Fruit fly (Drosophila melanogaster): ENCODE measurements around the gene Ids.
A peak's percentile ranks its signal among the peaks of the same experiment; 100 is the strongest.

dm6 chr3L:3390525-3390924 lies 12.5 kb downstream of the Ids start:
- no peak for TF ChIP-seq Myc (optimal IDR thresholded peaks at IDR 0.05)
- TF ChIP-seq rgr (GFP tag; optimal IDR thresholded peaks at IDR 0.05), result no peak
- no peak for TF ChIP-seq OdsH (GFP tag; optimal IDR thresholded peaks at IDR 0.05)
- no peak for TF ChIP-seq sv (GFP tag; optimal IDR thresholded peaks at IDR 0.05)
- TF ChIP-seq psq (GFP tag; optimal IDR thresholded peaks at IDR 0.05), result no peak
- no peak for TF ChIP-seq CG9705 (GFP tag; optimal IDR thresholded peaks at IDR 0.05)
- TF ChIP-seq dl (GFP tag; optimal IDR thresholded peaks at IDR 0.05; ENCODE audit: insufficient read depth in 1 of 2, partially characterized antibody in 2 of 2), result no peak
- TF ChIP-seq fru (GFP tag; optimal IDR thresholded peaks at IDR 0.05), result peak; percentile 2
- TF ChIP-seq pan (optimal IDR thresholded peaks at IDR 0.05), result no peak
- TF ChIP-seq brk (GFP tag; optimal IDR thresholded peaks at IDR 0.05), result no peak
